Worm (Caenorhabditis elegans): ENCODE data around the gene dpy-2.

The dpy-2 gene

ce11 chrII:6754671-6755224 is 40.7 kb downstream of the dpy-2 start, which contains the start of the genes srx-95 and fis-1:
Gene srx-95, minus strand, starts transcription at chrII:6754771.
Gene fis-1, plus strand, starts transcription at chrII:6755174.
- TF ChIP-seq gmeb-2 (tag; optimal IDR thresholded peaks at IDR 0.05) = no peak

DNA sequence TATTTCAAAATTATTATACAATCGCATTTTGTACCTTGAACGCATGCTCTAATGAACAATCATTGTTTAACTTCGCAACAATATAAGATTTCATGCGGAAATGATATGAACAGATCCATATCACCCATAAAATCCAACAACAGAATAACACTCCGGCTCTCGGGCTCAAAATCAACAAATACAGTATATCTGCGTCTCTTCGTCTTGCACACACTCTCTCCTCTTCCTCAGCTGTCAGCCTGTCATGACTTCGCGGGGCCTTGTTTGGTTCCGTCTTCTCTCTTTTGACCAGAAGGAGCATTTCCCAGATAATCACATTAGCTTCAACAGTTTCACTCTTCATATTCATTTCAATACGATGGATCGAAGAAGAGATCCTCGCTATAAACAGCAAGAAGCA is 42.1 kb downstream of the dpy-2 start, which contains the start of gene F41G3.3:
Gene F41G3.3, plus strand, starts transcription at position 301 of the 400 bp plus-strand sequence.
- TF ChIP-seq sox-4 (tag; optimal IDR thresholded peaks at IDR 0.05) (no peak), ceh-6 (GFP tag; optimal IDR thresholded peaks at IDR 0.05) (no peak), dve-1 (tag; optimal IDR thresholded peaks at IDR 0.05) (no peak), hlh-30 (tag; optimal IDR thresholded peaks at IDR 0.05; ENCODE audit: insufficient read depth) (no peak), pag-3 (tag; optimal IDR thresholded peaks at IDR 0.05; ENCODE audit: borderline replicate concordance) (no peak), sox-2 (GFP tag; IDR thresholded peaks at IDR 0.05) (no peak), ceh-9 (tag; optimal IDR thresholded peaks at IDR 0.05) (no peak)

DNA sequence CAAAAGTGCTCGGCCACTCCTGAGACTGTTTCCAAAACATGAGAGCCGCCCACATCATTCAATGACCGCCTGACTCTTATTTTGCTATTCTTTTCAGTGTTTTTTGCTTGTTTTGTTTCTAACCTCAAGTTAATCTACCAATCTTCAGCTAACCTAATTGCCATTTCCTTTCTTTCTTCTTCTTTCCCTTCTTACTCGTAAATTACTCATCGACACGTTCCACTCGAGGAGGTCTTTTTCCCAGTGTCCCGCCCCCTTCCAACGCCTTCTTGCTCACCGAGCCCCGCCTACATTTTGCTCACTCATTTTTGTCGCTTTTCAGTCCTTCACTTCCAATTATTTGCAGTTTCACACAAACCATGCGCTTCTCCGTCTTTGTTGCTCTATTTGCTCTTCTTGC is 50.6 kb downstream of the dpy-2 start, which contains the start of gene nlp-50:
Gene nlp-50, plus strand, starts transcription at position 301 of the 400 bp plus-strand sequence.
- TF ChIP-seq syd-9 (tag; optimal IDR thresholded peaks at IDR 0.05) (no peak), unc-55 (GFP tag; optimal IDR thresholded peaks at IDR 0.05) (no peak), pag-3 (tag; optimal IDR thresholded peaks at IDR 0.05; ENCODE audit: borderline replicate concordance) (no peak), hlh-15 (tag; optimal IDR thresholded peaks at IDR 0.05) (no peak), lim-6 (tag; optimal IDR thresholded peaks at IDR 0.05) (no peak), hlh-6 (tag; optimal IDR thresholded peaks at IDR 0.05) (no peak), pros-1 (tag; optimal IDR thresholded peaks at IDR 0.05) (no peak), F13H6.1 (tag; optimal IDR thresholded peaks at IDR 0.05) (no peak), dve-1 (tag; optimal IDR thresholded peaks at IDR 0.05) (no peak), madf-2 (tag; optimal IDR thresholded peaks at IDR 0.05) (no peak), ahr-1 (tag; optimal IDR thresholded peaks at IDR 0.05) (no peak), eyg-1 (tag; optimal IDR thresholded peaks at IDR 0.05) (no peak), gmeb-2 (tag; optimal IDR thresholded peaks at IDR 0.05) (no peak), ceh-18 (tag; optimal IDR thresholded peaks at IDR 0.05) (no peak), ceh-31 (tag; optimal IDR thresholded peaks at IDR 0.05) (no peak), nfya-1 (tag; optimal IDR thresholded peaks at IDR 0.05) (no peak), elt-2 (tag; optimal IDR thresholded peaks at IDR 0.05) (no peak), zip-5 (tag; optimal IDR thresholded peaks at IDR 0.05) (no peak), pha-4 (tag; optimal IDR thresholded peaks at IDR 0.05) (no peak), hlh-30 (tag; optimal IDR thresholded peaks at IDR 0.05; ENCODE audit: insufficient read depth) (no peak)
